Worm (Caenorhabditis elegans): ENCODE measurements around the gene frpr-16.

ce11 chrII:6024879-6025278 is 6.1 kb downstream of the frpr-16 start, which contains the start of gene R12C12.9:
- TF ChIP-seq tbx-8 (GFP tag; optimal IDR thresholded peaks at IDR 0.05) (no peak), nhr-237 (tag; optimal IDR thresholded peaks at IDR 0.05) (no peak), nhr-12 (tag; optimal IDR thresholded peaks at IDR 0.05) (no peak), nhr-28 (tag; optimal IDR thresholded peaks at IDR 0.05) (no peak), nhr-76 (tag; optimal IDR thresholded peaks at IDR 0.05) (no peak), unc-39 (tag; optimal IDR thresholded peaks at IDR 0.05) (no peak), snpc-4 (tag; optimal IDR thresholded peaks at IDR 0.05) (no peak), lsy-2 (tag; optimal IDR thresholded peaks at IDR 0.05) (no peak)

All from whole organism, mixed stage, embryonic.